Worm (Caenorhabditis elegans) whole organism, early embryonic: ENCODE data around the gene acr-17.

Experiments
- B0310.2 ChIP-seq: sonication (generic microtip); optimal IDR thresholded peaks from 2 replicates; lab custom pipeline; 2016; ENCODE audit warnings: mild to moderate bottlenecking, missing genetic modification characterization, missing compliant biosample characterization
- aly-1 ChIP-seq: sonication (generic microtip); optimal IDR thresholded peaks from 2 replicates; lab custom pipeline; 2016; ENCODE audit warnings: missing genetic modification characterization, missing compliant biosample characterization
- ama-1 ChIP-seq: fragments of 150-350 bp; optimal IDR thresholded peaks from 2 replicates; lab custom pipeline; 2014
- ceh-36 ChIP-seq: sonication (generic microtip); optimal IDR thresholded peaks from 2 replicates; lab custom pipeline; 2016; ENCODE audit warnings: missing genetic modification characterization, inconsistent platforms, missing compliant biosample characterization
- hmbx-1 ChIP-seq: sonication (generic microtip); optimal IDR thresholded peaks from 2 replicates; lab custom pipeline; 2016; ENCODE audit warnings: mild to moderate bottlenecking, missing genetic modification characterization, missing compliant biosample characterization
- pes-1 ChIP-seq: fragments of 200-800 bp; sonication (Bioruptor generic); IDR thresholded peaks from 2 replicates; pipeline ENCODE4 v1.3.6; 2022; ENCODE audit warnings: missing genetic modification reagents, missing genetic modification characterization, missing compliant biosample characterization
- tbx-11 ChIP-seq: fragments of 200-800 bp; sonication (Bioruptor generic); IDR thresholded peaks from 2 replicates; pipeline ENCODE4 v1.3.6; 2022; ENCODE audit warnings: missing genetic modification characterization, missing compliant biosample characterization
- tra-4 ChIP-seq: sonication (generic microtip); optimal IDR thresholded peaks from 2 replicates; lab custom pipeline; 2017; ENCODE audit warnings: missing genetic modification characterization, missing compliant biosample characterization

- TF ChIP-seq tbx-11 (GFP tag; lab: Robert Waterston, UW): peak; percentile 73
- no peak for TF ChIP-seq tra-4 (tag; lab: Kevin White, UChicago)
- TF ChIP-seq ceh-36 (tag; lab: Kevin White, UChicago): no peak
- no peak for TF ChIP-seq hmbx-1 (tag; lab: Kevin White, UChicago)
- no peak for TF ChIP-seq ama-1
- TF ChIP-seq B0310.2: no peak
- TF ChIP-seq aly-1: no peak
- peak; percentile 65 for TF ChIP-seq pes-1 (GFP tag; lab: Robert Waterston, UW)
Observed at ce11 chrV:2638545-2638944, 30.1 kb downstream of the acr-17 start, which contains the start of gene W02H5.19.
